Worm (Caenorhabditis elegans): Measurements from ENCODE around the gene C04H5.7.

- TF ChIP-seq flt-1 (GFP tag; IDR thresholded peaks at IDR 0.05) (no peak), ceh-13 (GFP tag; optimal IDR thresholded peaks at IDR 0.05) (no peak), hmg-4 (GFP tag; optimal IDR thresholded peaks at IDR 0.05) (no peak), ama-1 (optimal IDR thresholded peaks at IDR 0.05) (no peak), aly-1 (tag; optimal IDR thresholded peaks at IDR 0.05) (no peak), pes-1 (GFP tag; IDR thresholded peaks at IDR 0.05) (no peak), ceh-36 (tag; optimal IDR thresholded peaks at IDR 0.05) (no peak), scrt-1 (GFP tag; IDR thresholded peaks at IDR 0.05) (no peak)
Measured at ce11 chrII:14574790-14575189, 37.0 kb downstream of the C04H5.7 start.
